Fruit fly (Drosophila melanogaster): ENCODE data around the gene CG46397.

dm6 chr2L:8974506-8974905, 27.4 kb downstream of the CG46397 start:
- TF ChIP-seq CG8478 (optimal IDR thresholded peaks at IDR 0.05) (no peak), Dll (optimal IDR thresholded peaks at IDR 0.05) (no peak), EcR (GFP tag; optimal IDR thresholded peaks at IDR 0.05) (no peak), pan (optimal IDR thresholded peaks at IDR 0.05) (no peak)
